Worm (Caenorhabditis elegans) whole organism, L4 larva: Measurements from ENCODE around the gene Y105C5A.15.

Experiments used
- D1046.2 ChIP-seq: fragments of 200-800 bp; sonication (Bioruptor generic); IDR thresholded peaks from 2 replicates; pipeline ENCODE4 v1.3.6; 2022; ENCODE audit warnings: missing genetic modification characterization, missing compliant biosample characterization
- F37D6.2 ChIP-seq: sonication (generic microtip); optimal IDR thresholded peaks from 2 replicates; lab custom pipeline; 2016; ENCODE audit warnings: mild to moderate bottlenecking, missing genetic modification characterization, missing compliant biosample characterization
- F44E2.7 ChIP-seq: fragments of 200-800 bp; sonication (Bioruptor generic); IDR thresholded peaks from 2 replicates; pipeline ENCODE4 v2.1.2; 2022; ENCODE audit warnings: missing genetic modification characterization, missing compliant biosample characterization
- ZK337.2 ChIP-seq: fragments of 200-800 bp; sonication (Bioruptor generic); IDR thresholded peaks from 2 replicates; pipeline ENCODE4 v1.3.6; 2022; ENCODE audit warnings: missing genetic modification reagents, missing genetic modification characterization, missing compliant biosample characterization
- aha-1 ChIP-seq: fragments of 150-350 bp; peaks from one replicate; lab custom pipeline; 2014; ENCODE audit warnings: missing biosample characterization, missing genetic modification characterization
- ceh-20 ChIP-seq: fragments of 200-800 bp; sonication (Bioruptor generic); IDR thresholded peaks from 2 replicates; pipeline ENCODE4 v1.3.6; 2022; ENCODE audit warnings: missing genetic modification reagents, missing genetic modification characterization, missing compliant biosample characterization
- ctbp-1 ChIP-seq: fragments of 200-800 bp; sonication (Bioruptor generic); IDR thresholded peaks from 2 replicates; pipeline ENCODE4 v1.3.6; 2022; ENCODE audit warnings: missing genetic modification reagents, missing genetic modification characterization, missing compliant biosample characterization
- daf-12 ChIP-seq: fragments of 150-350 bp; optimal IDR thresholded peaks from 2 replicates; lab custom pipeline; 2014; ENCODE audit warnings: missing biosample characterization, missing genetic modification reagents, missing genetic modification characterization
- daf-16 ChIP-seq, 3 experiments: sonication (generic microtip); optimal IDR thresholded peaks; 2 replicates each; lab custom pipeline; 2016 to 2017; ENCODE audit warnings: missing genetic modification characterization in 3 of 3, missing genetic modification reagents in 3 of 3, mild to moderate bottlenecking in 2 of 3, missing compliant biosample characterization in 2 of 3, missing biosample characterization in 1 of 3, moderate library complexity in 1 of 3
- daf-19 ChIP-seq: fragments of 200-800 bp; sonication (Bioruptor generic); conservative IDR thresholded peaks from 2 replicates; pipeline ENCODE4 v1.3.6; 2022; ENCODE audit warnings: missing genetic modification characterization, missing compliant biosample characterization
- dmd-8 ChIP-seq: fragments of 200-800 bp; sonication (Bioruptor generic); IDR thresholded peaks from 2 replicates; pipeline ENCODE4 v1.3.6; 2022; ENCODE audit warnings: missing genetic modification characterization, missing compliant biosample characterization
- dpl-1 ChIP-seq: fragments of 150-350 bp; optimal IDR thresholded peaks from 2 replicates; lab custom pipeline; 2014; ENCODE audit warnings: missing biosample characterization, missing genetic modification reagents, missing genetic modification characterization
- duxl-1 ChIP-seq: sonication (generic microtip); optimal IDR thresholded peaks from 2 replicates; lab custom pipeline; 2016; ENCODE audit warnings: mild to moderate bottlenecking, missing genetic modification characterization, moderate library complexity, missing compliant biosample characterization; ENCODE audit not compliant: poor library complexity
- dve-1 ChIP-seq: sonication (generic microtip); optimal IDR thresholded peaks from 2 replicates; lab custom pipeline; 2017; ENCODE audit warnings: antibody characterized with exemption, mild to moderate bottlenecking, missing genetic modification characterization, missing compliant biosample characterization; ENCODE audit not compliant: insufficient read depth
- fkh-10 ChIP-seq: fragments of 150-350 bp; optimal IDR thresholded peaks from 2 replicates; lab custom pipeline; 2014; ENCODE audit warnings: missing biosample characterization, missing genetic modification reagents, missing genetic modification characterization
- hif-1 ChIP-seq, 2 experiments: sonication (generic microtip); optimal IDR thresholded peaks; 2 replicates each; lab custom pipeline; 2016 to 2017; ENCODE audit warnings: missing compliant biosample characterization in 2 of 2, missing genetic modification characterization in 2 of 2, missing genetic modification reagents in 2 of 2, missing genotype in 2 of 2, mild to moderate bottlenecking in 1 of 2
- hlh-11 ChIP-seq: fragments of 200-800 bp; sonication (Bioruptor generic); optimal IDR thresholded peaks from 2 replicates; lab custom pipeline; 2018; ENCODE audit warnings: mild to moderate bottlenecking, missing genetic modification characterization, missing compliant biosample characterization
- hlh-30 ChIP-seq: sonication (generic microtip); optimal IDR thresholded peaks from 2 replicates; lab custom pipeline; 2017; ENCODE audit warnings: antibody characterized with exemption, mild to moderate bottlenecking, missing genetic modification characterization, missing compliant biosample characterization; ENCODE audit not compliant: insufficient read depth
- hmg-1.1 ChIP-seq: fragments of 200-800 bp; sonication (Bioruptor generic); IDR thresholded peaks from 2 replicates; pipeline ENCODE4 v1.3.6; 2022; ENCODE audit warnings: missing genetic modification reagents, missing genetic modification characterization, missing compliant biosample characterization
- jun-1 ChIP-seq: fragments of 150-350 bp; optimal IDR thresholded peaks from 2 replicates; lab custom pipeline; 2014; ENCODE audit warnings: missing biosample characterization, missing genetic modification reagents, missing genetic modification characterization
- lim-7 ChIP-seq: fragments of 200-800 bp; sonication (Bioruptor generic); IDR thresholded peaks from 2 replicates; pipeline ENCODE4 v1.3.6; 2022; ENCODE audit warnings: missing genetic modification characterization, missing compliant biosample characterization
- lin-1 ChIP-seq: fragments of 200-800 bp; sonication (Bioruptor generic); IDR thresholded peaks from 2 replicates; pipeline ENCODE4 v1.3.6; 2022; ENCODE audit warnings: missing genetic modification reagents, missing genetic modification characterization, missing compliant biosample characterization
- lin-29 ChIP-seq: fragments of 200-800 bp; sonication (Bioruptor generic); IDR thresholded peaks from 2 replicates; pipeline ENCODE4 v1.3.6; 2022; ENCODE audit warnings: missing genetic modification reagents, missing genetic modification characterization, missing compliant biosample characterization
- lsy-2 ChIP-seq, 2 experiments: fragments of 150-350 bp in 1 of 2; sonication (generic microtip) in 1 of 2; optimal IDR thresholded peaks; 2 replicates each; lab custom pipeline; 2014 to 2017; ENCODE audit warnings: missing biosample characterization in 2 of 2, missing genetic modification characterization in 2 of 2
- mdl-1 ChIP-seq, 2 experiments: fragments of 150-350 bp in 1 of 2; sonication (generic microtip) in 1 of 2; optimal IDR thresholded peaks; 2 replicates each; lab custom pipeline; 2014 to 2017; ENCODE audit warnings: missing biosample characterization in 2 of 2, missing genetic modification characterization in 2 of 2
- mep-1 ChIP-seq: fragments of 150-350 bp; sonication (generic microtip); optimal IDR thresholded peaks from 3 replicates; lab custom pipeline; 2014; ENCODE audit warnings: missing biosample characterization, missing genetic modification characterization
- mxl-2 ChIP-seq: fragments of 200-800 bp; sonication (Bioruptor generic); conservative IDR thresholded peaks from 2 replicates; pipeline ENCODE4 v1.3.6; 2022; ENCODE audit warnings: missing genetic modification reagents, missing genetic modification characterization, missing compliant biosample characterization
- nhr-11 ChIP-seq: fragments of 150-350 bp; optimal IDR thresholded peaks from 2 replicates; lab custom pipeline; 2014; ENCODE audit warnings: missing biosample characterization, missing genetic modification characterization
- nhr-237 ChIP-seq: sonication (generic microtip); optimal IDR thresholded peaks from 2 replicates; lab custom pipeline; 2017; ENCODE audit warnings: missing biosample characterization, missing genetic modification characterization
- nhr-25 ChIP-seq: sonication (generic microtip); optimal IDR thresholded peaks from 2 replicates; lab custom pipeline; 2017; ENCODE audit warnings: missing genetic modification characterization, mild to moderate bottlenecking, missing compliant biosample characterization, antibody characterized with exemption, moderate library complexity, borderline replicate concordance; ENCODE audit not compliant: insufficient read depth
- nhr-28 ChIP-seq: fragments of 150-350 bp; optimal IDR thresholded peaks from 2 replicates; lab custom pipeline; 2014; ENCODE audit warnings: missing biosample characterization, missing genetic modification characterization
- nhr-41 ChIP-seq: fragments of 200-800 bp; sonication (Bioruptor generic); IDR thresholded peaks from 2 replicates; pipeline ENCODE4 v1.3.6; 2022; ENCODE audit warnings: missing genetic modification reagents, missing genetic modification characterization, missing compliant biosample characterization
- php-3 ChIP-seq: fragments of 200-800 bp; sonication (Bioruptor generic); IDR thresholded peaks from 2 replicates; pipeline ENCODE4 v1.3.6; 2022; ENCODE audit warnings: missing genetic modification reagents, missing genetic modification characterization, missing compliant biosample characterization
- pqm-1 ChIP-seq: sonication (generic microtip); optimal IDR thresholded peaks from 2 replicates; lab custom pipeline; 2017; ENCODE audit warnings: missing biosample characterization, missing genetic modification characterization
- rbr-2 ChIP-seq: sonication (generic microtip); optimal IDR thresholded peaks from 2 replicates; lab custom pipeline; 2016; ENCODE audit warnings: missing genotype, missing genetic modification characterization, missing compliant biosample characterization
- saeg-2 ChIP-seq: fragments of 200-800 bp; sonication (Bioruptor generic); IDR thresholded peaks from 2 replicates; pipeline ENCODE4 v1.3.6; 2022; ENCODE audit warnings: missing genetic modification reagents, missing genetic modification characterization, missing compliant biosample characterization
- snpc-1.2 ChIP-seq: fragments of 200-800 bp; sonication (Bioruptor generic); IDR thresholded peaks from 2 replicates; pipeline ENCODE4 v1.3.6; 2022; ENCODE audit warnings: missing genetic modification reagents, missing genetic modification characterization, missing compliant biosample characterization
- spr-1 ChIP-seq: sonication (generic microtip); optimal IDR thresholded peaks from 2 replicates; lab custom pipeline; 2016; ENCODE audit warnings: mild to moderate bottlenecking, missing genetic modification characterization, missing compliant biosample characterization
- spr-3 ChIP-seq: fragments of 200-800 bp; sonication (Bioruptor generic); optimal IDR thresholded peaks from 2 replicates; lab custom pipeline; 2018; ENCODE audit warnings: mild to moderate bottlenecking, missing genetic modification characterization, missing compliant biosample characterization
- tra-1 ChIP-seq: fragments of 200-800 bp; sonication (Bioruptor generic); IDR thresholded peaks from 2 replicates; pipeline ENCODE4 v1.3.6; 2022; ENCODE audit warnings: missing genetic modification reagents, missing genetic modification characterization, missing compliant biosample characterization
- unc-62 ChIP-seq, 3 experiments: fragments of 150-350 bp in 1 of 3; sonication (generic microtip); optimal IDR thresholded peaks in 2 of 3; peaks in 1 of 3; 1 replicate in 1 of 3; 2 replicates in 2 of 3; lab custom pipeline; 2014 to 2017; ENCODE audit warnings: missing biosample characterization in 3 of 3, missing genetic modification characterization in 3 of 3, missing genetic modification reagents in 3 of 3, missing genotype in 1 of 3
- vab-7 ChIP-seq: fragments of 200-800 bp; sonication (Bioruptor generic); IDR thresholded peaks from 2 replicates; pipeline ENCODE4 v1.3.6; 2022; ENCODE audit warnings: missing genetic modification reagents, missing genetic modification characterization, missing compliant biosample characterization
- zfp-3 ChIP-seq: fragments of 200-800 bp; sonication (Bioruptor generic); conservative IDR thresholded peaks from 2 replicates; pipeline ENCODE4 v1.3.6; 2022; ENCODE audit warnings: missing genetic modification reagents, missing genetic modification characterization, missing compliant biosample characterization
- zip-11 ChIP-seq: fragments of 200-800 bp; sonication (Bioruptor generic); IDR thresholded peaks from 2 replicates; pipeline ENCODE4 v1.3.6; 2022; ENCODE audit warnings: missing genetic modification characterization, missing compliant biosample characterization
- zip-2 ChIP-seq: fragments of 150-350 bp; optimal IDR thresholded peaks from 2 replicates; lab custom pipeline; 2014; ENCODE audit warnings: missing biosample characterization, missing genetic modification characterization

Y105C5A.15 gene

DNA sequence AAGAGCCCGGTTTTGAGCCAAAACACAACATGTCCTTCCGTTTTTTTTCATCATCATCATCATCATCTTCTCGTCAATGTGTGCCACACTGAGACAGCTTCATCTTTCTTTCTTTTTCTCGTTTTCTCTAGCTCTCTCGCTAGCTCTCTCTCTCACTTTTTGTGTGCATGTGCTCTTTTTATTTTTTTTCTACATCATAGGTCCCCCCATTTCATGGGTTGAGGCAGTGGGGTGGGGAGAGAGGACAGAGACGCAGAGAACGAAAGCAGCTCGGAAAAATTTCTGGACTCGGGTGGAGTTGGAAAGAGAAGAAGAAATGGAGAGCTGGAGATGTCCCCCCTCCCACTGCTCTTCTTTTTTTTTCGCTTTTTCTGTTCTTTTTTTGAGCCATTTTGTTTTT lies 7.8 kb downstream of the Y105C5A.15 start (continued):
- TF ChIP-seq fkh-10 (GFP tag; lab: Kevin White, UChicago): peak; percentile 66
- peak in 1 of 2 experiments; percentile 59 for TF ChIP-seq unc-62 (GFP tag; optimal IDR thresholded peaks at IDR 0.05 in 1 of 2; lab: Kevin White, UChicago)
- TF ChIP-seq unc-62 (tag; optimal IDR thresholded peaks at IDR 0.05; lab: Kevin White, UChicago): no peak
- peak; percentile 82; the same call in 1 of the 2 replicates for TF ChIP-seq ctbp-1 (GFP tag; lab: Robert Waterston, UW)
- TF ChIP-seq F37D6.2 (tag; lab: Kevin White, UChicago): peak; percentile 73
- TF ChIP-seq tra-1 (GFP tag; lab: Robert Waterston, UW): 0 out of 2 replicates have a peak, but pooled peaks have one; percentile 23
- TF ChIP-seq nhr-41 (GFP tag; lab: Robert Waterston, UW): no peak
- no peak for TF ChIP-seq nhr-28 (tag; lab: Kevin White, UChicago)
- peak; percentile 83 for TF ChIP-seq hmg-1.1 (GFP tag; lab: Robert Waterston, UW)
- TF ChIP-seq mep-1 (tag; lab: Kevin White, UChicago): peak; percentile 85
- no peak for TF ChIP-seq mxl-2
- TF ChIP-seq dve-1: peak; percentile 20
- TF ChIP-seq D1046.2 (GFP tag; lab: Robert Waterston, UW): peak; percentile 68; the same call in 1 of the 2 replicates
- peak; percentile 89 for TF ChIP-seq hlh-30 (tag; lab: Kevin White, UChicago)
- peak; percentile 82 for TF ChIP-seq rbr-2 (tag; lab: Kevin White, UChicago)
- TF ChIP-seq lsy-2 (tag; optimal IDR thresholded peaks at IDR 0.05; lab: Kevin White, UChicago): peak; percentile 9 to 73
- TF ChIP-seq aha-1: peak; percentile 92
- no peak for TF ChIP-seq duxl-1 (tag; lab: Kevin White, UChicago)
- peak in 1 of 2 experiments; percentile 68 for TF ChIP-seq hif-1 (tag; optimal IDR thresholded peaks at IDR 0.05; lab: Kevin White, UChicago)
- TF ChIP-seq dpl-1 (GFP tag; lab: Kevin White, UChicago): peak; percentile 9
- TF ChIP-seq zip-2 (tag; lab: Kevin White, UChicago): no peak

DNA sequence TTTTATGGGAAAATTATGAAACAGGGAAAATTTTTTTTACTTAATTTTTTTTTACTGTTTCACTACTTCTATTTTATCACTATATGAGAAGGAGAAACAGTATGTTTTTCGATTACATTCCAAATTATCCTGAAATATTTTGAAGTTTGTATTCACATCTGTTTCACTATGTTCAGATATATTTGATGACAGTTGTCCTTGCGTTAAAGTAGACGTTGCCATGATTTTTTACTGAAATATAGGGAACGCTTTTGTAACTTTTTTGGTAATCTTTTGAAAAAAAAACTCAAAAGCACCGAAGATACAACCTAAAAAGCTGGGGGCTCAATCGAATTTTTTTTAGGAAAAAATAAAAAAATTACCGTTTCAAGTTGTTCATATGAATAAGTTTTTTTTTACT lies 12.5 kb downstream of the Y105C5A.15 start:
- TF ChIP-seq aha-1: peak; percentile 64
- TF ChIP-seq nhr-237 (tag; lab: Kevin White, UChicago): no peak
- peak; percentile 58; the same call in 1 of the 2 replicates for TF ChIP-seq snpc-1.2

DNA sequence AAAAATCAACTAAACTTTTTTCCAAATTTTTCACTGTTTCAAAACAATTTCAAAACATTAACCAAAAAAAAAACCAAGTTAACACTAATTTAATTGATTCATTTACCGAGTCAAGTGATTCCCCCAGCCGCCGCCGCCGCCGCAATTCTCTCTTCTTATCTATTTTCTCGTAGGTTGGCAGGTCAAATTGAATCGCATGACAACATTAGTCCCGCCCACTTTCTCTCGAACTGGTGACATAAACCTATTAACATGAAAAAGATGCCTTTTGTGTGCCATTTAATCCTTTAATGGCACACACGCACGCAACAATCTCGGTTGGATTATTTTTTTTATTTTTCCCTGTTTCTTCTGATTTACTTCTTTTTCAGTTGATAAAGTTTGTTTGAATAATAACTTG lies 13.0 kb downstream of the Y105C5A.15 start:
- TF ChIP-seq nhr-11 (tag; lab: Kevin White, UChicago): no peak
- TF ChIP-seq pqm-1 (tag; lab: Kevin White, UChicago): peak; percentile 19
- TF ChIP-seq spr-3: no peak
- no peak for TF ChIP-seq lin-1
- no peak for TF ChIP-seq dmd-8 (GFP tag; lab: Robert Waterston, UW)
- peak; percentile 84 for TF ChIP-seq hlh-30 (tag; lab: Kevin White, UChicago)
- no peak for TF ChIP-seq nhr-25 (tag; lab: Kevin White, UChicago)
- TF ChIP-seq vab-7: no peak
- TF ChIP-seq mdl-1 (tag; optimal IDR thresholded peaks at IDR 0.05; lab: Kevin White, UChicago): peak in 1 of 2 experiments; percentile 2
- TF ChIP-seq hmg-1.1 (GFP tag; lab: Robert Waterston, UW): no peak
- no peak for TF ChIP-seq mxl-2
- TF ChIP-seq lim-7 (GFP tag; lab: Robert Waterston, UW): no peak
- TF ChIP-seq nhr-41 (GFP tag; lab: Robert Waterston, UW): peak; percentile 68; the same call in 1 of the 2 replicates
- 0 out of 2 replicates have a peak, but pooled peaks have one; percentile 32 for TF ChIP-seq tra-1 (GFP tag; lab: Robert Waterston, UW)
- no peak for TF ChIP-seq ZK337.2
- TF ChIP-seq php-3 (GFP tag; lab: Robert Waterston, UW): peak; percentile 49; the same call in 1 of the 2 replicates
- TF ChIP-seq jun-1 (tag; lab: Kevin White, UChicago): no peak
- no peak for TF ChIP-seq daf-12 (tag; lab: Kevin White, UChicago)
- no peak for TF ChIP-seq daf-19 (GFP tag; lab: Robert Waterston, UW)
- no peak for TF ChIP-seq spr-1
- TF ChIP-seq hlh-11 (tag; lab: Kevin White, UChicago): peak; percentile 76
- no peak for TF ChIP-seq daf-16 (GFP tag; optimal IDR thresholded peaks at IDR 0.05; lab: Kevin White, UChicago)
- peak; percentile 66 for TF ChIP-seq daf-16 (tag; optimal IDR thresholded peaks at IDR 0.05; lab: Kevin White, UChicago)
- no peak for TF ChIP-seq zfp-3 (GFP tag; lab: Robert Waterston, UW)
- no peak for TF ChIP-seq F44E2.7 (GFP tag; lab: Robert Waterston, UW)
- no peak for TF ChIP-seq lin-29 (GFP tag; lab: Robert Waterston, UW)
- TF ChIP-seq saeg-2 (GFP tag; lab: Robert Waterston, UW): no peak
- no peak for TF ChIP-seq zip-11 (GFP tag; lab: Robert Waterston, UW)
- TF ChIP-seq ceh-20 (GFP tag; lab: Robert Waterston, UW): no peak
